Worm (Caenorhabditis elegans): ENCODE data around the gene T19C3.6.
A peak's percentile ranks its signal among the peaks of the same experiment; 100 is the strongest.

T19C3.6 gene

DNA sequence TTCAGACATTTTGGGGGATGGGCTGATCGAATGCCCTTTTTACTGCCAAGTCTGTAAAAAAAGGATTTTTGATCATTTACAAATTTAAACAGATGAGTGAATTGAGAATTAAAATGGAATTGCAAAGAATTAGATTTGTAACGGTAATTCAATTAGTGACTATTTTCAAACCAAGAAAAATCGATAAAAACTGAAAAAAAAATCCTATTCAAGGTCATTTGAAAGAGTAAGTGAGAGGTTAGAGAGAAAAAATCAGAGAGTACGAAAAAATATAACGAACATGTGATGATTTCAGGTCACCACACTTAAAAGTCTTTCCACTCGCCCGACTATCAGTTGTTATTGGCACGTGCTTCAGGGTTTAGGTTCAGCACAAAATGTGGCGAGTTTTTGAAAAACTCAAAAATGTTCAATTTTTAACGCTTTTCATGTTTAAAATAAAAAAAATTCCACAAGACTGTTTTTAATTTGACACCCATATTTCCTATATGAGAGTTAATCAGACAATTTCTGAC is 11.1 kb downstream of the T19C3.6 start, which contains the start of gene T19C3.4:
TSS of gene T19C3.4 (minus strand) at position 51 of the 515 bp plus-strand sequence.
- no peak for TF ChIP-seq ama-1 (optimal IDR thresholded peaks at IDR 0.05)
- TF ChIP-seq mdl-1 (tag; optimal IDR thresholded peaks at IDR 0.05): no peak
- TF ChIP-seq crh-2 (tag; optimal IDR thresholded peaks at IDR 0.05): peak; percentile 17
- peak; percentile 36 for TF ChIP-seq sma-9 (GFP tag; optimal IDR thresholded peaks at IDR 0.05)
- no peak for TF ChIP-seq sma-9 (tag; optimal IDR thresholded peaks at IDR 0.05)
- TF ChIP-seq dmd-4 (tag; optimal IDR thresholded peaks at IDR 0.05): no peak
- peak; percentile 20 for TF ChIP-seq fos-1 (tag; optimal IDR thresholded peaks at IDR 0.05)

DNA sequence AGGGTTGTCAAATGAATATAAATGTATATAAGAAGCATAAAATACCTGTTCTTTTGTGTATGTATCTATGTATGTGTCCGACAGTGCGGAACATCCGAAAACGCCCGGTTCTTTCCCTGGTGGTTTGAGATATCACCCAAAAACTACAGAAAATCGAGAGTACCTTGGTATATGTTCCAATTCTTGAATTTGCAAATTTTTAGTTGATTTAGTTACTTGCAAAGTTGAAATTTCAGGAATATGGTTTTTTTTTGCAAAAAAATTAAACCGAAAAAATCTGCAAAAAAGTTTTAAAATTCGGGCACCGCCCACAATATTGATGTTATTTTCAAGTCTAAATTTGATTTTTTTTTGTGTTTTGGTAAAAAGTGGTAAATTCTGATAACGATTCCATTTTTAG is 13.9 kb downstream of the T19C3.6 start, which contains the start of gene T19C3.2:
TSS of gene T19C3.2 (minus strand) at position 101 of the 400 bp plus-strand sequence.
- TF ChIP-seq lin-39 (tag; optimal IDR thresholded peaks at IDR 0.05) (no peak), ZK546.5 (tag; optimal IDR thresholded peaks at IDR 0.05) (no peak), gmeb-1 (tag; optimal IDR thresholded peaks at IDR 0.05) (no peak), nhr-10 (tag; optimal IDR thresholded peaks at IDR 0.05) (no peak), blmp-1 (tag; optimal IDR thresholded peaks at IDR 0.05; ENCODE audit: insufficient read depth) (no peak), nhr-77 (tag; optimal IDR thresholded peaks at IDR 0.05) (no peak), mbf-1 (tag; optimal IDR thresholded peaks at IDR 0.05) (no peak), Y55F3AM.14 (GFP tag; optimal IDR thresholded peaks at IDR 0.05) (no peak), alr-1 (tag; optimal IDR thresholded peaks at IDR 0.05) (no peak), ztf-11 (tag; optimal IDR thresholded peaks at IDR 0.05) (no peak), nhr-129 (tag; optimal IDR thresholded peaks at IDR 0.05) (no peak), skn-1 (tag; optimal IDR thresholded peaks at IDR 0.05) (no peak), nhr-237 (tag; optimal IDR thresholded peaks at IDR 0.05) (no peak), sem-4 (tag; optimal IDR thresholded peaks at IDR 0.05) (no peak), sma-9 (GFP tag; optimal IDR thresholded peaks at IDR 0.05) (no peak), sma-9 (tag; optimal IDR thresholded peaks at IDR 0.05) (no peak), peb-1 (tag; optimal IDR thresholded peaks at IDR 0.05) (no peak), elt-3 (tag; optimal IDR thresholded peaks at IDR 0.05) (no peak), fos-1 (tag; optimal IDR thresholded peaks at IDR 0.05) (no peak), nhr-25 (tag; optimal IDR thresholded peaks at IDR 0.05) (no peak), zag-1 (tag; optimal IDR thresholded peaks at IDR 0.05) (no peak)

ce11 chrIII:614447-614846 is 16.9 kb downstream of the T19C3.6 start, which contains the start of gene T19C3.3:
TSS of gene T19C3.3 (minus strand) at chrIII:614547.
- TF ChIP-seq nhr-129 (tag; optimal IDR thresholded peaks at IDR 0.05): no peak
- TF ChIP-seq fos-1 (tag; optimal IDR thresholded peaks at IDR 0.05): no peak
- no peak for TF ChIP-seq lsy-2 (tag; optimal IDR thresholded peaks at IDR 0.05)
- TF ChIP-seq ztf-11 (tag; optimal IDR thresholded peaks at IDR 0.05): no peak
- no peak for TF ChIP-seq egl-27 (tag; optimal IDR thresholded peaks at IDR 0.05)
- no peak for TF ChIP-seq nhr-21 (tag; optimal IDR thresholded peaks at IDR 0.05)
- no peak for TF ChIP-seq lin-13 (GFP tag; optimal IDR thresholded peaks at IDR 0.05)
- TF ChIP-seq zag-1 (tag; optimal IDR thresholded peaks at IDR 0.05): no peak
- TF ChIP-seq ama-1 (optimal IDR thresholded peaks at IDR 0.05): no peak
- TF ChIP-seq nhr-12 (tag; optimal IDR thresholded peaks at IDR 0.05): no peak
- TF ChIP-seq unc-55 (GFP tag; optimal IDR thresholded peaks at IDR 0.05): no peak
- no peak for TF ChIP-seq blmp-1 (tag; optimal IDR thresholded peaks at IDR 0.05; ENCODE audit: insufficient read depth)
- no peak for TF ChIP-seq sma-3 (GFP tag; optimal IDR thresholded peaks at IDR 0.05)

DNA sequence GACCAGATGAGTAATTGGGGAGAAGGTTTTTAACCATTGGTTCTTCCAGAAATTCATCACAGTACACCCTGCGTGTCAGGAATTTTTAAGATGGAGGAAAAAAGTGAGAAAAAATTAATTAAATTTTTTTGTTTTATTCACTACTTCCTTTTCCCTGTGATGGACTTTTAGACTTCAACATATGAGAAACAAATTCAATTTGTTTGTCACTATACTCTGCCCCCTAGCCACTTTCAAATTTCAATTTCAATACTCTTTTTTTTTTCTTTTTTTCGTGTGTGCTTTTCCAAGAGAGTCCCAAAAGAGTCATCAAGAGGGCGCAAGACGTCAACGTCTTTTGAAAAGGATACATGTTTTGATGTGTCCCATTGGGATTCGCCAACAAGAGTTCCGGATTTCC is 18.6 kb downstream of the T19C3.6 start:
- TF ChIP-seq unc-55 (GFP tag; optimal IDR thresholded peaks at IDR 0.05) (no peak), crh-2 (tag; optimal IDR thresholded peaks at IDR 0.05) (peak; percentile 4)

- no peak for TF ChIP-seq R02D3.7 (tag; optimal IDR thresholded peaks at IDR 0.05)
- TF ChIP-seq ama-1 (optimal IDR thresholded peaks at IDR 0.05): no peak
- TF ChIP-seq unc-55 (GFP tag; optimal IDR thresholded peaks at IDR 0.05): peak; percentile 6
Measured at ce11 chrIII:611900-612299, 19.4 kb downstream of the T19C3.6 start.

DNA sequence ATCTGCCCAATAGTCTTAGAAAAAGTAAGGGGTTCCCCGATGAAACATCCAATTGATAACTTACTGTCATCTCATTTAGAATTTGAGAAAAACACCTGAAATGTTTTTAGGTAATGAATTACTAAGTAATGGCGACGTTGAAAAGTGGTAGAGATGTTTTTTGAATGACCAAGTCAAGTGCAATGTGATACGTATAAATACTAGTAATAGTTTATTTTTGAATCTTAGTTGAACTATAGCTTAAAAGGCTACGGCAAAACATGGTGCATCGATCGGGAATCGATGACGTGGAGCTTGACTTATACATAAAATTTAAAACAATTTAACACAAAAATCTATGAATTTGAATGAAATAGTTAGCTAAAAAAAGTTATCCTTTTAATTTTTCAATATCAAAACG is 21.8 kb downstream of the T19C3.6 start, which contains the start of gene best-17:
TSS of gene best-17 (minus strand) at position 101 of the 400 bp plus-strand sequence.
- TF ChIP-seq fos-1 (tag; optimal IDR thresholded peaks at IDR 0.05) (no peak), nhr-11 (tag; optimal IDR thresholded peaks at IDR 0.05) (no peak), nhr-10 (tag; optimal IDR thresholded peaks at IDR 0.05) (no peak), nhr-129 (tag; optimal IDR thresholded peaks at IDR 0.05) (no peak), dmd-4 (tag; optimal IDR thresholded peaks at IDR 0.05) (no peak), aly-2 (tag; optimal IDR thresholded peaks at IDR 0.05) (no peak), ama-1 (optimal IDR thresholded peaks at IDR 0.05) (no peak), nhr-237 (tag; optimal IDR thresholded peaks at IDR 0.05) (no peak), mab-5 (tag; optimal IDR thresholded peaks at IDR 0.05) (no peak), lin-13 (GFP tag; optimal IDR thresholded peaks at IDR 0.05) (no peak), elt-3 (tag; optimal IDR thresholded peaks at IDR 0.05) (no peak)

Measured in whole organism, L2 larva.